Fruit fly (Drosophila melanogaster): Measurements from ENCODE around the gene MICU3.
A peak's percentile ranks its signal among the peaks of the same experiment; 100 is the strongest.

MICU3 gene

DNA sequence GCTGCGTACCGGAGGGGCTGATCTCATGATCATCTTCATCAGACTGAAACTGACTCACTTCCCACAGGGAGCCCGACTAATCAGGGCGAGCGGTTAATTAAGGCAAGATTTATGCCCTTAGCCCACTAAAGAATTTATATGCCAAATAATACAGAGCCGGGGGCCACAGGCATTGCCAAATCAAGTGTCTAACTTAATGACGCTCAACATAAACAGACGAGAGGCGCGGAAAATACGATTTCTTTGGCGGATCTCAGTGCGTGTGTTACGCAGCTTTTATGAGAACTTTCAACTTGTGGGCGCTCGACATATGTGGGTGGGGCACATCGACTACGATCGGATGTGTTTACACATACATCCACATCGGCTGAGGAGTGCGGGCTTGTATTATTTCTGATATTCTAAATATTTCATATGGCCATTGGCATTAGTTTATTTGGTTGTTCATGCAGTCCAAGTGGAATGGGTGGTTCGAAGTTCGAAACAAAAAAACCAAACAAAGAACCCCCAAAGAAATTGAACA, 20.2 kb upstream of the MICU3 start:
- TF ChIP-seq CTCF (optimal IDR thresholded peaks at IDR 0.05) (no peak), CG8478 (optimal IDR thresholded peaks at IDR 0.05) (no peak)

DNA sequence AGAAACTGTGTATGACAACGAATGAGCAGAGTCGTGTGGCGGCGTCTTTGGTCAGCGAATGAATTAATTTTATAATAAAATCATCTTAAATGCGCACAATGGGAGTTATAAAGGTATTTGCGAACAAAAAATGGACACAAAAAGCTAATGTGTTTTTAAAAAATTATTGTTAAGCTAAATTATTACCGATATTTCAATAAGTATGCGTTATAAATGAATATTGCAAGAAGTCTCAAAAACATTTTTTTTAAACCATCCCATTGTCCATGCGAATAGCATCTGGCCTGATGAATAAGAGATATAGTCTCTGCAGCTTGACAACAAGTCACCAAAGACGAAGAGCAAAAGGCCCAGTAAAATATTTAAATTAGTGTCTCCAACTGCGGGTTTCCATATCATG, 16.1 kb upstream of the MICU3 start:
- no peak for TF ChIP-seq CG8478 (optimal IDR thresholded peaks at IDR 0.05)
- TF ChIP-seq CTCF (optimal IDR thresholded peaks at IDR 0.05), result no peak

DNA sequence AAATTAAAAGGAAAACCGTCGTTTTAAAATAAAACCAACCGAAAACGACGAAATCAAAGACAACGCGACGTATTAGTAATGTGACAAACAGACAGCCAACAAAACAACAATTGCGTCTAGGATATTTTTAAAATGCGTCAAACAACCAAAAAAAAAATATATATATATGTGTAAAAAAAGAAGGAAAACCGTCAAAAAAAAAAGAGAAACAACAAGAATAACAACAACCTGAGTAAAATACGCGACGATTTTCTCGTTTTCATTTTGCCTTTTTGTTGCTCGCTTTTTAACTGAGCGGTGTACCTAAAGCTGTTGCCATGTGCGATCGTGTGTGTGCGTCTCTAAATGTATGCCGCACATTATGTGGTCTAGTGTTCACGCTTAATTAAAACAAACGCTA, 13.6 kb upstream of the MICU3 start:
- TF ChIP-seq CTCF (optimal IDR thresholded peaks at IDR 0.05), result no peak
- no peak for TF ChIP-seq CG8478 (optimal IDR thresholded peaks at IDR 0.05)

DNA sequence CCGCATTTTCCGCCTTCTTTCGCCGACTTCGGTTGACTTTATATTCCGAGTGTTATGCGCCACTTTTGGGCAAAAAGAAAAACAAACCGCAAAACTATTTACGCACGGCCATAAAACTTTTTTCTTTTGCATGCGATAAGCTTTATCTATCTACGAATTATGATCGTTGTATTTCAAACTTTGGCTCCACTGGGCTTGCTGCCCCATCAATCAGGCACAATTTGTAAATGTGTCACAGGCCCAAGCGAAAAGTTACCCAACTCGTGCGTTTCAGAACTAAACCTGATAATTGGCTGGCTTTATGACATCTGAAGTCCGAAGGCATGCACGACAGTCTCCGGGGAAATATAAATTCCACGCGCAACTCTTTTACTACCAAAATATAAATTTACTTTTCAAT, 13.1 kb upstream of the MICU3 start:
- no peak for TF ChIP-seq CTCF (optimal IDR thresholded peaks at IDR 0.05)

DNA sequence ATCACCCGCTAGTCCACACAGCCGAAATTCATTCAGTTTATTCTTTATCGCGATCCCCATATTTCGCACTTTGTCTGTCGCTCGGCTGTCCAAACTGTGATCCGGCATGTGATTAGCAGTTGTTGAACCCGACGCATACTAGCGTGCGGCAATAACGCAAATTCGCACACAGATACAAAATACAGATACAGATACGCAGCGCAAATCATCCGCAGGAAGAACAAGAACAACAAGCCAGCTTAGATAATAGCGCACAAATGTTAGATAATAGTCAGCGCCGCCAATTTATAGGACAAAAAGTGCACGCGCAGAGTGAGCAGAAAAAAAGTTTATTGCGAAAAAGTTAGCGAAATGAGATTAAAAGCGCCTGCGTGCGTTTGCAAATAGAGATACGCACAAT, 12.1 kb upstream of the MICU3 start:
- TF ChIP-seq CTCF (optimal IDR thresholded peaks at IDR 0.05), result no peak
- no peak for TF ChIP-seq CG8478 (optimal IDR thresholded peaks at IDR 0.05)

DNA sequence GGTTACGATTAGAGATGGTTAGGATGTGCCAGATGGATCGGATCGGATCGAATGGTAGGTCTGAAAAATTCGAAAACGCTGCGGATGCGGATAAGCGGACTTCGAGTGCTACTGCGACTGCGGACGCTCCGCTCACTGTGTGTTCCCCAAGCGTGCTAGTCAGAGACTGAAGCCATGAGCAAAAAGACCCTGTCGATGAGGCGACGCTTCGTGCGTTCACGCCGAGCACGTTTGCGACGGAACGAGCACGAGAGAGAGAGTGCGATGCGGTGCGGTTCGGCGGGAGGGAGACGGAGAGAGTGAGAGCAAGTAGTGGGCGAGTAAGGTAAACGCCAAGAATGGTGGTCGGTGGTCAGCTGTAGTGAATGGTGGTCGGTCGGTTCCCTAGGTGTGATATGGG, 10.4 kb upstream of the MICU3 start, which contains the start of gene bnl:
TSS of gene bnl (minus strand) at position 131 of the 400 bp plus-strand sequence.
- TF ChIP-seq CG8478 (optimal IDR thresholded peaks at IDR 0.05), result no peak
- TF ChIP-seq CTCF (optimal IDR thresholded peaks at IDR 0.05), result peak; percentile 9 to 15

DNA sequence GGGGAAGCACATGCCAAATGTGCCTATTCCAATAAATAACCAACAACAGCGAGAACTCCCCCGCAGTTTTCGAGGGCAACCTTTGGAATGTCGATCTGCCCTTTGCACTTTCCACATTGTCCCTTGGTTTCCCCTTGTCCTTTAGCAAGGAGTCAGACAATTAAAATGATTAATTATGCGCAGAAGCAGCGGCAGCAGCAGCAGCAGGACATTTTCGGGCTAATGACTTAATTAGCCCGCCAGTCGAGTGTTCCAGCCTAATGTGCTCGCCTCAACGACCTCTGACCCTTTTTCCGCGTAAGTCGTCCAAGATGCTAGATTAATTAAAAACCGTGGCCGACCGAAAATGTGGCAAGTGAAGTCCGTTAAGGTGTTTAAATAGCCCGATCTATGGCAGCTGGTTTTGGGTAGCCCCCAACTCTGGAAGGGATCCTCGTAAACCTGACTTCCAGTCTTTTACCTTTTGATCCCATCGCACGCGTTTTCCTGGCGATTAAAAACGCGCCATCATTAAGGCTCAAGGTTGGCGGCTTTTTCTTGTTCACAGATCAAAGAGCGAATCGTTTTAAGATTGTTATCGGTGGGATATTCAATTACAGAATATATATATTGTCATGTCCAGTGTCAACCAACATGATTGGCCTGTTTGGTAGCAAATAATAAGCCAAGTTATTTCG, 8.0 kb upstream of the MICU3 start:
- TF ChIP-seq CG8478 (optimal IDR thresholded peaks at IDR 0.05) (no peak), CTCF (optimal IDR thresholded peaks at IDR 0.05) (no peak)

DNA sequence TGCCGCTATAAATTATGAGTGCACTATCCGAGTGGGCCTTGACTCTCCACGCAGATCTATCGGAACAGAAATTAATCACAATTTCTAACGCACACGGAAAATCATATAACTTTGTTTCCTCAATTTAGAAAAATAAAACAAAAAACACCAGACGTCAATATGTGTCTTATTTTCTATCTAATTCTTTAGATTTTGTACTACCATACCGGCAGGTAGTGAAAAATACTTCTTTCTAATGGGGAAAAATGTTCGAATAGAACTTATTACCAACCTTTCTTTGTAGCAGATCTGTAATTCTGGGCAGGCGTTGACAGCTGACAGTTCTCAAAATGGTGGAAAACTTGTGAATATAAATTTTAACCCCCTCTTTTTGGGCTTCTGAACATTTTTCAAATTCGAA, 6.6 kb upstream of the MICU3 start, which contains the start of gene CG31459:
TSS of gene CG31459 (plus strand) at position 301 of the 400 bp plus-strand sequence.
- TF ChIP-seq CTCF (optimal IDR thresholded peaks at IDR 0.05), result no peak
- TF ChIP-seq CG8478 (optimal IDR thresholded peaks at IDR 0.05), result no peak

DNA sequence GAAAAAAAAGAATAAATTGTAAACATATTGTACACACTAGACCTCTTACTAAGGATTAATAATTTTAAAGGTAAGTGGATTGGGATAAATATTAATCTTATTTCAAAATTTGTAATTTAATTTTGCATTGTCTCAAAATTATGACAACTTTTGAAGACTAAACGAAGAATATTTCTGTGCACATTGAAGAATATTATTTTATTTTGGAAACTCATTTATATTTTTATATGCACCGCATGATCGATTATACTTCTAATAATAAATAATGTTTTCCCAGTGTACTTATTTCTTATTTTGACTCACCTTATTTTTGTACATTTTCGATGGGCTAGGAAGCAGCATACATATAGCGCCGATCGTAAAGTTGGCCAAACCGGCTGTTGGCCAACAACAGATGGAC, 3.2 kb upstream of the MICU3 start:
- TF ChIP-seq CTCF (optimal IDR thresholded peaks at IDR 0.05), result no peak
- TF ChIP-seq CG8478 (optimal IDR thresholded peaks at IDR 0.05), result no peak

DNA sequence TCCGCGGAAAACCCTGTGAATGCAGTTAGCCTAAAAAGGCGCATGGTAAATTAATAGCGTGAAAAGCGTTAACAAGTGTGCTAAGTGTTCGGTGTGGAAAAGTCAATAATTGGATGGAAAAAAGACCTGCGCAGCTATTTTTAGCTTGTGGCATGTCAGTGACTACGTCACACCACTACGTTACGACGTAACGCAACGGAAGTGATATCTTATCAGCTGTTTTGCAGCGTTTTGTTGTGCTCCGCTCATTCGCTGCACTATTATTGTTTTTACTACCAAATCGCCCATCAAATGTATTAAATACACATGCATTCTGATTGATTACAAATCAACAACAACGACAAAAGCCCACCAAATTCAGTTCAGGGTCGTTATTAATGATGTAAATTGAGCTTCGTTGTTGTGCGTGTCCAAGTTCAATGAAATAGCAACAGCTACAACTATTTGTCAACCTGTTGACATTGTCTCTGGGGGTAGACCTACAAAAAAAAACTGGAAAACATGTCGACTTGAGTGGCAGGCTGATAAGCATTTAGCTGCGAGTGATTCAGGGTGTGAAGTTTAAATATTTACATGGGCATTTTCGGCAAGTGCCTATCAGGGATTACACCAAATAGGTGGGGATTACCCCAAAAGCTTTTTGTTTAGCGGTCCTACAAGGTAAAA, 613 bp downstream of the MICU3 start:
- TF ChIP-seq CG8478 (optimal IDR thresholded peaks at IDR 0.05) (no peak), CTCF (optimal IDR thresholded peaks at IDR 0.05) (no peak)

DNA sequence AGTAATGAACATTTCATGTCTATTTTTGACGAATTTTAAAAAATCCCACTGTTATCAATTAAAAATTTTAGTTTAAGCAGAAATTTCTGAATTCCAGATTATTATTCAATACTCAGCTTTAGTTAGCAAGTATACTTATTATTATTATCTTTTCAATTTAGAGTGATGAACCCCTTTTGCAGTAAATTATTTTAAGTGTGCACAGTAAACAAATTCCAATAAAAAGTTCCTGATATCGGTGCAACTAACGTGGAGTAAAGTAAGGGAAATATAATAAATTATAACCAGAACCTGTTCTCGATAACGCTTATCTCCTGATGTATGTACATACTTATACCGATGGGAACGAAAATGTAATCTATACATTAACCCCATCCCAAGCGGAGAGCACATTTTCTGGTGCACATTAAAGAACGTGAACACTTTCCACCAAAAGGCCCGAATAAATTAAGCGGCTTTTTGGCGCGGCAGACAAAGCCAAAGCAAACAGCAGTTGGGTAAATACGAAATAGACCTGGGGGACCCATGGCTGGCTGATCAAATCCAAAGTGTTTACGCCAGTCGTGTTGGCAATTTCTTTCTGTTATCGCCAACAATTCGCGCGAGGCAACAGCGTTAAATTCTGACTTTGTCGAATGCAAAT, 11.0 kb downstream of the MICU3 start:
- TF ChIP-seq CG8478 (optimal IDR thresholded peaks at IDR 0.05) (no peak), CTCF (optimal IDR thresholded peaks at IDR 0.05) (no peak)

DNA sequence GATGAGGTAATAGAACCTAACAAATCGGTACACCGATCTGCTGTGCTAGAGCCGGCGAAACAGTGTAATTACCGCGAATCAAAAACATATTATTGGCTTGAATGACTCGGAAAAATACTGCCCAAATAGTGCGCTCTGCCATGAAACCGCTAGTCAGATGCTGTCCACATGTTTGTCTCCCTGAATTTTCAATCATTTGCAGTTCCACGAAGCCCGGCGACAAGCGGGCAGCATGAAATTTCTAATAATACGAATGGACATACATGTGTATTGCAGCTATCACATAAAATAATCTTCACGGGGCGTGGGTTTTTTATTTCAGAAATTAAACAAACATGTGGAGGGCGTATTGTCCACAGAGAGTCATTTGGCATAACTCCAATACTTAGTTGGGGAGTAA, 11.8 kb downstream of the MICU3 start:
- TF ChIP-seq CG8478 (optimal IDR thresholded peaks at IDR 0.05) (no peak), CTCF (optimal IDR thresholded peaks at IDR 0.05) (no peak)

DNA sequence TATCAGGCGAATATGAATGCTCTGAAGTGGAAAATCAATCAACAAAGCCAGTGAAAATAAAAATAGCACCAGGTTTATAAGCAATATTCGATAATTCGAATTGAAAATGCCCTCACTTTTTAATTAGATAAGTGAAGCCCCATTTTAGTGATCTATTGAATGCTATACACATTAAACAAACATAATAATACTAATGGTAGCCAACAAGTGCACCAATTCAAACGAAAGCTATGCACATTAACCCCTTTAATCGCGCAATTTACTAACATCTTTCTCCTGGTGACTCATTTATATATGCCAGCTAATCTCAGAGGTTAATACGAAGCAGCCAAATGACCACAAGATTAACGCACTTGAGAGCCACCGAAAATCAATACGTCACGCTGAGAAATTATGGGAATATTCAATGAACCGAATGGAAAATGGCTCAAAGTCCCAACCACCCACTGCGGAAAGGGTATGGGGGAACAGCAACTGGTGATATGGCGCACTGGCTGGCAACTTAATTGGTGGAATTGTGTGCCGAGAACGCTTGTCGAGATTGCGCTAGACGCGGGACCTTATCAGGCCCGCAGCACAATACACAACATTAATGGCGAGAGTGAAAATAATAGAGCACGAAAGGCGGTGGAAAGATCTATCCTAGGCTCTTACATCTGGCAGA, 12.4 kb downstream of the MICU3 start:
- no peak for TF ChIP-seq CTCF (optimal IDR thresholded peaks at IDR 0.05)
- TF ChIP-seq CG8478 (optimal IDR thresholded peaks at IDR 0.05), result no peak

DNA sequence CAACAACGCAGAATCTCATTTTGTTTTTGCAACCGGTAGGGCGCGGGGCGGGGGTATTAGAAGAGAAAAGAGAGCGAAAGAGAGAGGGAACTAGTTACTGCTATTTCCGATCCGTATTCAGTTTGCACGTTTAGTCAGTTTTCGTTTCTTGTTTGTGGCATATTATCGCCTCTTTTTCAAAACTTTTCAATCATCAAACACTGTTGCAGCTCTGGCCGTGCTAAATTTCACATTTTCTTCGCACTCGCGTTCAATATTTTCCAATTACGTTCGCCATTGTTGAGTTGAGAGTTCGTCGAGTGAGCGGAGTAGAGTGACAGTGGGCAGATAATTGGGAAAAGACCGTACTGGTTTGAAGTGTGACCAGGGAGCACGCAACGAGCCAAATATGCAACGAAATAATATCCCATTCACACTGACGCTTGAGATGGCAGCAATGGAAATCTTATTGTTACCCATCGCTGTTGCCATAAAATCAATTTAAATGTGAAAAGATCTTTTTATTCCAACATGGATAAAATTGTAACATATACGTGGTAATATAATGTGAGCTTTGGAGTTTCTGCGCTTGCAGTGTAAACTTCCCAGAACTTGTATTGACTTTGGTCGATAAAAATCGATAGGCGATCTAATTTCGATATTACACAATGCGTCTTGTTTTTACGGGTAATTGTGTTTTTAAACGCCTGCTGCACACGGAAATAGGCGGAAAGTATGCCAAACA, 14.0 kb downstream of the MICU3 start, which contains the start of the genes Ire1 and Mrm2:
TSS of gene Ire1 (minus strand) at position 296 of the 724 bp plus-strand sequence.
TSS of gene Mrm2 (plus strand) at position 615 of the 724 bp plus-strand sequence.
- TF ChIP-seq CTCF (optimal IDR thresholded peaks at IDR 0.05), result peak; percentile 8 to 31
- TF ChIP-seq CG8478 (optimal IDR thresholded peaks at IDR 0.05), result no peak
